Fruit fly (Drosophila melanogaster): ENCODE measurements around the gene CG1840.

CG1840 gene

DNA sequence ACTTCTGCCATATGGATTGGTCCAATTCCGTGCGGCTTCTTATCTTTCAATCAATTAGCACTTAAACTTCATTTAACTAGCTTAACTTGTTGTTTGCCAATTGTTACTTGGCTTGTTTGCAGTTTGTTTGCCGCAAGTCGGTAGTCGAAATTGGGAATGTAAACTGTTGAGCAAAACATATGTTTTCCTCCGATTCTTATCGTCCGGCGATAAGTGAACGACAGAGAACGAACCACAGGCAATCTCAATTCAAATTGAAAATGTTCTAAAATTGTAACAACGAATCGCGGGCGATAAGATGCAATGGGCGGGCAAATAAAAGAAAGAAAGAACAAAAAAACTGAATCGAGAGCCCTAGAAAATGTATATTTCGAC, 29.7 kb upstream of the CG1840 start:
- TF ChIP-seq usp (GFP tag; optimal IDR thresholded peaks at IDR 0.05) (no peak), CG8478 (optimal IDR thresholded peaks at IDR 0.05) (no peak), psq (optimal IDR thresholded peaks at IDR 0.05) (no peak), EcR (GFP tag; optimal IDR thresholded peaks at IDR 0.05) (no peak), pan (optimal IDR thresholded peaks at IDR 0.05) (no peak), Dll (optimal IDR thresholded peaks at IDR 0.05) (no peak)

DNA sequence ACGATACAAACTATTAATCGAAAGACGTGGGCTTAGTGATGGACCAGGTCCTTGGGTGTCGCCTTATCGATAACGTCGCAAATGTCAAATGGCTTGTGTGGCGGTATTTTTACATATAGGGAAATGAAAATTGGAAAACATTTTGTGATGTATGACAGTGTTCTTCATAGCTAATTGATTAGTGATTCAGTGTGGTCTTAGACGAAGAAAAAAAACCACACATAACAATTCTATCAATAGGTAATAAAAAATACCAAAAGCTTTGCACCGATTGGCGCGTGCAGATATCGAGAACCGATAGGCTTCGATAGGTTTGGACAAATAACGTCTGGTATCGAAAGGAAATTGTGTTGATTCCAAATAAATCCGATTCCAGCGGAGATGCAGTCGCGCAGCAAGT, 19.3 kb upstream of the CG1840 start, which contains the start of the genes Nrd1 and CG1847:
Gene Nrd1 (minus strand): TSS at position 28 of the 400 bp plus-strand sequence.
Gene CG1847 (plus strand): TSS at position 305 of the 400 bp plus-strand sequence.
- no peak for TF ChIP-seq psq (optimal IDR thresholded peaks at IDR 0.05)
- TF ChIP-seq CG8478 (optimal IDR thresholded peaks at IDR 0.05) = no peak
- TF ChIP-seq pan (optimal IDR thresholded peaks at IDR 0.05) = no peak
- TF ChIP-seq Dll (optimal IDR thresholded peaks at IDR 0.05) = no peak
- TF ChIP-seq EcR (GFP tag; optimal IDR thresholded peaks at IDR 0.05) = no peak
- TF ChIP-seq usp (GFP tag; optimal IDR thresholded peaks at IDR 0.05) = no peak

DNA sequence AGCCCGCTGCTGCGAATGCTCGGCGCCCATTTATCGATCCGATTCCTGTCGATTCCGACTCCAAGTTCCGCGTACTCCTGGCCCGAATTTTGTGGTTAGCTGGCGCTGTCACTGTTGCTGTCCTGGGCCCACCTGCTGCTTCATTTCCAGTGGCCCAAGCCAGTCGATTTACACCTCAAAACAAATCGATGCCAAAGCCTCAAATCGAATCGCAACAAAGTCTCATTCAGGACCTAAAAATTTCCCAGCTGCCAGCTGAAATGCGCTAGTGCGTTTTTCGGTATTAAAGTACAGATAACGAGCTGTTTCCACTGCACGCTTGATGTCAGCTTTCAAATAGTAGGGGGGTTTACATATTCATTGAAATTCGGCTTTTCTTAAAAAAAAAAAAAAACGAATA, 15.6 kb upstream of the CG1840 start, which contains the start of gene BORCS5:
Gene BORCS5 (minus strand): TSS at position 263 of the 400 bp plus-strand sequence.
- TF ChIP-seq EcR (GFP tag; optimal IDR thresholded peaks at IDR 0.05) (no peak), psq (optimal IDR thresholded peaks at IDR 0.05) (no peak), Dll (optimal IDR thresholded peaks at IDR 0.05) (no peak), pan (optimal IDR thresholded peaks at IDR 0.05) (no peak), CG8478 (optimal IDR thresholded peaks at IDR 0.05) (no peak), usp (GFP tag; optimal IDR thresholded peaks at IDR 0.05) (no peak)

DNA sequence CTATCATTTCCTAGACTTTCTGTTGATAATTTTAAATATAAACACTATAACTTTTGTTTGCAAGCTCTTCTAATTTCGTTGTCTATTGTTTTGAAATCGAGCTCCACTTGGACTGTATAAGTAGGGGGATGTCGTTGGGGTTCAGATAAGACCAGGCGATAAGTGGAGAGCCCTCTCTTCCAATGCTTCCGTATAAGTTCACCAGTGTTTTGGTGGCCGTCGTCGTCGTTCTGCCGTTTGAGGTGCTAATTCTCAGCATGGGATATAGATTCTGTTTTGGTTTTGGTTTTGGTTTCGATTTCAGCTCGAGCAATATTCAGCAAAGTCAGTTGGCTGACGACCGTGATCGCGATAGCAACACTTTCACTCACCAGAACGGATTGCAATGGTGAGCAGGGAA, 15.0 kb upstream of the CG1840 start, which contains the start of gene CG15739:
Gene CG15739 (plus strand): TSS at position 204 of the 400 bp plus-strand sequence.
- TF ChIP-seq pan (optimal IDR thresholded peaks at IDR 0.05) (no peak), CG8478 (optimal IDR thresholded peaks at IDR 0.05) (no peak), psq (optimal IDR thresholded peaks at IDR 0.05) (no peak), EcR (GFP tag; optimal IDR thresholded peaks at IDR 0.05) (no peak), Dll (optimal IDR thresholded peaks at IDR 0.05) (no peak), usp (GFP tag; optimal IDR thresholded peaks at IDR 0.05) (no peak)

DNA sequence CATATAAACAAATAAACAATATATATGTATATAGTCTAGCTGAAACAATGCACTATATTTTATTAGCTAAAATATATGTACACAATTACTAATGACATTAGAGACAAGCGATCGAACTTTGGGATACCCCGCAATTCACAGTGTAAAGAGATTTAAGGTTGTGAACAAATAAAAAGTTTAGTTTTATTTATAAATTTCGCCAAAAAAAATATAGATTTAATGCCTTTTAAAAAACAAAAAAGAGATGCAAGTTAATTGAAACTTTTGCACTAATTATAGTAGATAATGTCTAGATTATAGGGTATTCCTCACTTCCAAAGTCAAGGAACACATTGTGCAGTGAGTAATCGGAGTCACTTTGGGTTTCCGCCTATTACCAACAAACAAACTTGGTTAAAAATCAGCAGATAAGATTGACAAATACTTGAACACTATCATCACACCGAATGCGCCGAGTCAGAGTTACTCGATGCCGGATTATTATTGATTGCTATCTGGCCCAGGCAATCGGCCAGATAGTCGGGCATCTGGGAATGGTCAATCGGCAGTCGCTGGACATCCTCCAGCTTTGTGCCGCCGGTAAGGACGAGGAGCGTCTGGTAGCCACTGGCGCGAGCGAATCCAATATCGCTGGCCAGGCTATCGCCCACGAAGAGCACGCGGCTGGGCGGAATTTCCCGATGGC, 12.9 kb upstream of the CG1840 start:
- TF ChIP-seq EcR (GFP tag; optimal IDR thresholded peaks at IDR 0.05) = no peak
- TF ChIP-seq CG8478 (optimal IDR thresholded peaks at IDR 0.05) = no peak
- TF ChIP-seq psq (optimal IDR thresholded peaks at IDR 0.05) = no peak
- no peak for TF ChIP-seq usp (GFP tag; optimal IDR thresholded peaks at IDR 0.05)
- no peak for TF ChIP-seq Dll (optimal IDR thresholded peaks at IDR 0.05)
- no peak for TF ChIP-seq pan (optimal IDR thresholded peaks at IDR 0.05)

DNA sequence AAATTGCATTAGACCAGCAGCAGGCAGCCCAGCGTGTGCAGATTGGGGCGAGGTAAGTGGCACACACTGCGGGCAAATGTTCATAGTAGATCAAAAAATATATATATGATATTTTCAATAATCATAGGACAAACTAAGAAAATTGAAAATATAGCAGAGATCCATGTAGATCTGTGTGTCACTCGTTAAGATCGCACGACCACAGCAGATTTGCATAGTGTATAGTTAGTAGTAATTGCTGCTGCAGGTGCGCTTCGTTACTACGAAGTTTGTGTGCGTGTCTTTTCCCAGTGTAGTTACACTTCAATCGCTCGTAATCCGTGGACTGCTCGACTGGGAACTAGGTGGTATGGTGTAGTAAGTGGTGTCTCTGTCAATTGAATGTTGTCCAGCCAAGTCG, 11.0 kb upstream of the CG1840 start, which contains the start of gene CG10352:
Gene CG10352 (minus strand): TSS at position 4 of the 400 bp plus-strand sequence.
- no peak for TF ChIP-seq usp (GFP tag; optimal IDR thresholded peaks at IDR 0.05)
- no peak for TF ChIP-seq CG8478 (optimal IDR thresholded peaks at IDR 0.05)
- TF ChIP-seq Dll (optimal IDR thresholded peaks at IDR 0.05) = no peak
- TF ChIP-seq psq (optimal IDR thresholded peaks at IDR 0.05) = no peak
- no peak for TF ChIP-seq pan (optimal IDR thresholded peaks at IDR 0.05)

DNA sequence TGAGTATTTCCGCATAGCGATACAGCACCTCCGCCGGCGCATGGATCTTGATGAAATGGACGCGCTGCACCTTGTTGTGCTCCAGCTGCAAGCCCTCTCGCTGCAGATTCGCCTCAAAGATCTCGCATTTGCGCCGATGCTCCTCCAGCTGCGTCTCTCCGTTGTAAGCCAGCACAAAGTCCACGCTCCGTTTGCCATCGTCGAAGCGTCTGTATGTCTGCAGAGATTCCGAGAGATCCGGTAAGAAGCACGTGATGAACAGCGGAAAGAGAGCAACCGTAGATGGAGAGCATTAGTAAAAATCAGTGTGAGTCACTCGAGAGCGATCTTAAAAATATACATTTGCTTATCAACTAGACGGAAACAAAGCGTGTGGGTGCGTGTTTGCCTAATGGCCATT, 6.5 kb upstream of the CG1840 start:
- TF ChIP-seq EcR (GFP tag; optimal IDR thresholded peaks at IDR 0.05) (no peak), psq (optimal IDR thresholded peaks at IDR 0.05) (no peak), pan (optimal IDR thresholded peaks at IDR 0.05) (no peak), CG8478 (optimal IDR thresholded peaks at IDR 0.05) (no peak), Dll (optimal IDR thresholded peaks at IDR 0.05) (no peak), usp (GFP tag; optimal IDR thresholded peaks at IDR 0.05) (no peak)

DNA sequence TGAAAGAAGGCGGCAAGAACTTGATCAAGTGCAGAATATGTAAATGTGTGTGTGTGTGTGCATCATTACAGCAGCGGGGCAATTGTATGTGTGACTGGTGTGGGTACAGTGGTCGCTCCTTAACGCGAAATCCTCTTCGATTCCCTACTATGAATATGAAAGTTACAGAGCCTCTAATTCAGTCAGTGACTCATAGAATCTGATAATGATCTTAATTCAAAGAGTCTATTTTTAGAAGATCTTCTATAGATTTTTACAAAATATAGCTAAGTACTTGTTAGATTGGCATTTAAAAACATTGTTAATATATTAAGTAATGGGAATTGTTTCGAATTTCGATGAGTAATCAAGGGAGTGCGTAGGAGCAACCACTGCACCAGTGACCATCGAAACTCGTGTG, 5.7 kb upstream of the CG1840 start:
- TF ChIP-seq psq (optimal IDR thresholded peaks at IDR 0.05) (no peak), Dll (optimal IDR thresholded peaks at IDR 0.05) (no peak), CG8478 (optimal IDR thresholded peaks at IDR 0.05) (no peak), EcR (GFP tag; optimal IDR thresholded peaks at IDR 0.05) (no peak), pan (optimal IDR thresholded peaks at IDR 0.05) (no peak), usp (GFP tag; optimal IDR thresholded peaks at IDR 0.05) (no peak)

DNA sequence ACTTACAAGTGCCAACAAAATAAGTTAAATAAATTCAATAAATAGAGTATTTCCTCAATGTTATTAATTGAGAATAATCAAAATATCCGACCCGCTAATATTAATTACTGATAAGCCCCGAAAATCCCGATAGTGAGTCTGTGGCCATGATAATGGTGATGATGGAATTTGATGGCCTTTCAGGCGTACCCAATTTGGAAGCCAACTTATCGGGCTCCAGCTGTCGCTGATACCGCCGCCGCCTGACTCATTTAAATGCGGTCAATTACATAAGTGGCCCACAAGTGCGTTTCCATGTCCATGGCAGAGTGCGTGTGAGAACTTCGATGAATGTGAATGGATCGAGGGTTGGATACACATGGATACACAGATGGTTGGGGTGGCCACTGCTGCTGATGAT, 4.0 kb upstream of the CG1840 start:
- TF ChIP-seq psq (optimal IDR thresholded peaks at IDR 0.05) (no peak), usp (GFP tag; optimal IDR thresholded peaks at IDR 0.05) (no peak), EcR (GFP tag; optimal IDR thresholded peaks at IDR 0.05) (no peak), Dll (optimal IDR thresholded peaks at IDR 0.05) (no peak), pan (optimal IDR thresholded peaks at IDR 0.05) (no peak)

DNA sequence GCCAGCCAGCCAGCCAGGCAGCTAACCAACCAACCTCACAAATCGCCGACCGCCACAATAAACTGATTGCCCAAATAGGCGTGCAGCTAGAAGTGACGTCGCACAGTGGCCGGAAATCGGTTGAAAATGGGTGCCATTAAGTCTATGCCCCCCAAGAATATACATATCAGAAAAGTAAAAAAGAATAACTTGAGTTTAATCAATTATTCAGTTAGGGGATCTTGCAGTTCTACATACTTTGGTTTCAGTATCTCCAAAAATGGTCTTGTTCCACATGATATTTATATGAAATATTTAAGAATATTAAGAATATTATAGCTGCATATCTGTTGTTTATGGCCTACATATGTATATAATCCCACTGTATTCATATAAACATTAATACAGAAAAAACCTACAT, 2.8 kb upstream of the CG1840 start:
- TF ChIP-seq usp (GFP tag; optimal IDR thresholded peaks at IDR 0.05) (no peak), Dll (optimal IDR thresholded peaks at IDR 0.05) (no peak), pan (optimal IDR thresholded peaks at IDR 0.05) (no peak), CG8478 (optimal IDR thresholded peaks at IDR 0.05) (no peak), EcR (GFP tag; optimal IDR thresholded peaks at IDR 0.05) (no peak), psq (optimal IDR thresholded peaks at IDR 0.05) (no peak)

DNA sequence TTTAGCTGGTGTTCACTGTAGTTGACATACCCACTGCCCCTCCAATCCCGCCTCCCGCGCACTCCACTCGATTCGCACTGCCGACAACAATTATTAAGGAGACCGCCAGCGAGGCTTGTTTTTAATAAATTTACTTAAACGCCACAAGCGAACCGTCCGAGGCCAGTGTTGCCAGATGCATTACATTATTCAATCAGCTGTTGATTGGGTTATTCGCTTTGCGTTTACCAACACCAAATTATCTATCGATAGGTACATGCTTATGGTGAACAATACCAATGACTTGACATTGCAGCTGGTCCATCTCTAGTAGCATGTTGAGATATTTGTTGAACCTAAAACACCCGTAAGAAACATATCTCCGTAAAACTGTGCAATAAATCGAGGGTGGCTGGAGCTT, 1.2 kb upstream of the CG1840 start, which contains the start of the genes CG10353 and SelG:
Gene CG10353 (minus strand): TSS at position 187 of the 400 bp plus-strand sequence.
Gene SelG (plus strand): TSS at position 309 of the 400 bp plus-strand sequence.
- TF ChIP-seq EcR (GFP tag; optimal IDR thresholded peaks at IDR 0.05) (no peak), CG8478 (optimal IDR thresholded peaks at IDR 0.05) (no peak), Dll (optimal IDR thresholded peaks at IDR 0.05) (no peak), psq (optimal IDR thresholded peaks at IDR 0.05) (no peak), pan (optimal IDR thresholded peaks at IDR 0.05) (no peak), usp (GFP tag; optimal IDR thresholded peaks at IDR 0.05) (no peak)

DNA sequence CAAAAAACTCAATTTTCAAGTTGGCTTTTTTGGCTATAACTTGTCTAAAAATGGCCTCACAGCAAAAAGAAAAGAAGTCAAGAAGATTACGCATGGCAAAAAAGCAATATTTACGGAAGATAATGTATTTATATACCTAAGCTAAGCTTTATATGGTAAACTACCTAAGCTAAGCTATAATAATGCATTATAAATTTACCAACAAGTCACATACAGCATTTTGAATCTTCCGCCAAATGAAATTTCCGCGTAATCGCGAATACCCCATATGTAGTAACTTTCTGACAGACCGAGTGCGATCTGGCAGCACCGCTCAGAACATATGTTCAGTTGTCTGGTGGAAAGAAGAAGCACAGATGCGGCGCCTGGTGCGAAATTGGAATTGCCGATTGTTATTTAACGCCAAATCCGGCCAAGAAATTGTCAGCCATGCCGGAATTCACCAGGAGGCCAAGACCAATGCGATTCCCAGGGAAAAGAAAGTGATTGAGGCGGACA, 3.6 kb downstream of the CG1840 start, which contains the start of gene sicily:
Gene sicily (plus strand): TSS at position 51 of the 498 bp plus-strand sequence.
- TF ChIP-seq Dll (optimal IDR thresholded peaks at IDR 0.05) (no peak), pan (optimal IDR thresholded peaks at IDR 0.05) (no peak), CG8478 (optimal IDR thresholded peaks at IDR 0.05) (no peak), usp (GFP tag; optimal IDR thresholded peaks at IDR 0.05) (no peak), EcR (GFP tag; optimal IDR thresholded peaks at IDR 0.05) (no peak), psq (optimal IDR thresholded peaks at IDR 0.05) (no peak)
